Worm (Caenorhabditis elegans): Measurements from ENCODE around the gene algn-2.
A peak's percentile ranks its signal among the peaks of the same experiment; 100 is the strongest.
"Not testable (repeated sequence)": the region's sequence is repeated elsewhere in the genome, so short reads cannot be mapped to it uniquely, and the experiment has no call there.

The algn-2 gene

DNA sequence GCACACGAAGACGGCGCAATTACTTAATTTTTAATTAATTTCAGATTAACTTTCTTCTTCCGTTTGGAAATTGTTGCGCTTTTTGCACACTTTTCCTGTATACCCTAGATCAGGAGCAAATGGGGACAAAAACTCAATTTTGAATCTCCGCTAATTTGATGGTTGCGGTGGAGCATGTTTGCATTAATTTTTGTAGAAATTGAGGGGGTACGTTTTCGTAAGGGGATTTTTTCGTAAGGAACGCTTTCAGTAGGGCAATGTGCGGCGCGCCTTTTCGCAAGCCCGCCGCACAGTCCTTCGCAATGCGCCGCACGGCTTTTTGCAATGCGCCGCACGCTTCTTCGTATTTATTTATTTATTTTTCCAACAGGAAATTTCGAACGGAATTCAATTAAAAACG is 28.7 kb upstream of the algn-2 start (continued):
- TF ChIP-seq nhr-48 (tag; optimal IDR thresholded peaks at IDR 0.05) (peak; percentile 0), ZK337.2 (GFP tag; IDR thresholded peaks at IDR 0.05) (peak; percentile 21; the same call in 1 of the 2 replicates), unc-130 (GFP tag; optimal IDR thresholded peaks at IDR 0.05) (peak; percentile 15), nhr-42 (GFP tag; IDR thresholded peaks at IDR 0.05) (peak; percentile 92), ceh-44 (GFP tag; IDR thresholded peaks at IDR 0.05) (peak; percentile 84), dmd-6 (GFP tag; IDR thresholded peaks at IDR 0.05) (peak; percentile 90), mep-1 (tag; optimal IDR thresholded peaks at IDR 0.05) (peak; percentile 58), T20F7.1 (GFP tag; optimal IDR thresholded peaks at IDR 0.05) (peak; percentile 25), hlh-30 (tag; optimal IDR thresholded peaks at IDR 0.05; ENCODE audit: insufficient read depth) (peak; percentile 8), lim-7 (GFP tag; IDR thresholded peaks at IDR 0.05) (peak; percentile 59), nhr-41 (GFP tag; IDR thresholded peaks at IDR 0.05) (peak; percentile 56; the same call in 1 of the 2 replicates), madf-9 (GFP tag; conservative IDR thresholded peaks at IDR 0.05) (peak; percentile 72), nhr-77 (tag; optimal IDR thresholded peaks at IDR 0.05) (peak; percentile 27), daf-16 (tag; optimal IDR thresholded peaks at IDR 0.05) (peak; percentile 6), zfp-3 (GFP tag; conservative IDR thresholded peaks at IDR 0.05) (peak; percentile 89), mes-2 (tag; optimal IDR thresholded peaks at IDR 0.05; ENCODE audit: poor library complexity, severe bottlenecking) (peak; percentile 85), ceh-20 (GFP tag; IDR thresholded peaks at IDR 0.05) (peak; percentile 93), dpl-1 (GFP tag; optimal IDR thresholded peaks at IDR 0.05) (peak; percentile 78), saeg-2 (GFP tag; IDR thresholded peaks at IDR 0.05) (peak; percentile 90), tra-1 (GFP tag; IDR thresholded peaks at IDR 0.05) (peak; percentile 88), Y48G9A.11 (GFP tag; IDR thresholded peaks at IDR 0.05) (peak; percentile 86), madf-5 (GFP tag; IDR thresholded peaks at IDR 0.05) (peak in 1 of 2 experiments; percentile 86; a peak in 2 of 4 replicates), hif-1 (tag; optimal IDR thresholded peaks at IDR 0.05) (peak in 1 of 2 experiments; percentile 12), duxl-1 (tag; optimal IDR thresholded peaks at IDR 0.05; ENCODE audit: poor library complexity) (peak; percentile 43), nhr-102 (tag; optimal IDR thresholded peaks at IDR 0.05) (peak; percentile 40), dmd-9 (GFP tag; IDR thresholded peaks at IDR 0.05) (peak; percentile 85; the same call in 1 of the 2 replicates), arid-1 (GFP tag; conservative IDR thresholded peaks at IDR 0.05) (peak; percentile 84), lin-29 (GFP tag; IDR thresholded peaks at IDR 0.05) (peak; percentile 83), vab-7 (GFP tag; IDR thresholded peaks at IDR 0.05) (peak; percentile 90), ctbp-1 (GFP tag; IDR thresholded peaks at IDR 0.05) (peak; percentile 95)
- not testable (repeated sequence) for TF ChIP-seq daf-16 (GFP tag; optimal IDR thresholded peaks at IDR 0.05)

DNA sequence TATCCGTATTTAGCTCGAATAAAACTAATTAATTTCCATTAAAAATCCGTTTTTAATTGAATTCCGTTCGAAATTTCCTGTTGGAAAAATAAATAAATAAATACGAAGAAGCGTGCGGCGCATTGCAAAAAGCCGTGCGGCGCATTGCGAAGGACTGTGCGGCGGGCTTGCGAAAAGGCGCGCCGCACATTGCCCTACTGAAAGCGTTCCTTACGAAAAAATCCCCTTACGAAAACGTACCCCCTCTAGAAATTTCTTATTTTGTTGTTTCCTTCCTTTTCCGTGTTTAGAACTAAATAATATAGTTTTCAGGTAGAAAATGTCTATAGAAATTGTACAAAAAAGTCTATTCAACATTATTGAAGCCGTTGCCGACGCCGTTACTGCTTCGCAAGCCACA is 24.7 kb upstream of the algn-2 start, which contains the start of gene F09E5.8:
TSS of gene F09E5.8 (plus strand) at position 313 of the 400 bp plus-strand sequence.
- TF ChIP-seq hmg-1.1 (GFP tag; IDR thresholded peaks at IDR 0.05), result peak; percentile 78
- TF ChIP-seq lin-1 (GFP tag; IDR thresholded peaks at IDR 0.05), result 0 out of 2 replicates have a peak, but pooled peaks have one; percentile 41
- TF ChIP-seq lin-38 (GFP tag; IDR thresholded peaks at IDR 0.05), result peak; percentile 82
- peak; percentile 81 for TF ChIP-seq T26A8.4 (GFP tag; IDR thresholded peaks at IDR 0.05)
- peak; percentile 63; the same call in 1 of the 2 replicates for TF ChIP-seq pha-4 (GFP tag; IDR thresholded peaks at IDR 0.05)
- TF ChIP-seq pha-4 (tag; optimal IDR thresholded peaks at IDR 0.05), result not testable (repeated sequence)
- TF ChIP-seq ceh-20 (GFP tag; IDR thresholded peaks at IDR 0.05), result 0 out of 2 replicates have a peak, but pooled peaks have one; percentile 25
- peak; percentile 23; the same call in 1 of the 2 replicates for TF ChIP-seq dmd-6 (GFP tag; IDR thresholded peaks at IDR 0.05)
- 0 out of 2 replicates have a peak, but pooled peaks have one; percentile 63 for TF ChIP-seq vab-7 (GFP tag; IDR thresholded peaks at IDR 0.05)
- 0 out of 2 replicates have a peak, but pooled peaks have one; percentile 39 for TF ChIP-seq ctbp-1 (GFP tag; IDR thresholded peaks at IDR 0.05)
